Fruit fly (Drosophila melanogaster) Kc167 (cell line): Measurements from ENCODE around the gene eIF3i.

Experiments
- Myc ChIP-seq: fragments of >200 bp; optimal IDR thresholded peaks from 2 replicates; lab custom pipeline; 2017; ENCODE audit warnings: missing external identifiers
- Sin3A ChIP-seq: fragments of >200 bp; optimal IDR thresholded peaks from 2 replicates; lab custom pipeline; 2018; ENCODE audit warnings: missing external identifiers
- h ChIP-seq: fragments of >200 bp; optimal IDR thresholded peaks from 3 replicates; lab custom pipeline; 2018; ENCODE audit warnings: missing external identifiers
- insv ChIP-seq: fragments of >200 bp; optimal IDR thresholded peaks from 3 replicates; lab custom pipeline; 2018; ENCODE audit warnings: missing external identifiers
- ttk ChIP-seq: sonication (Bioruptor generic); optimal IDR thresholded peaks from 2 replicates; lab custom pipeline; 2017; ENCODE audit warnings: missing external identifiers

DNA sequence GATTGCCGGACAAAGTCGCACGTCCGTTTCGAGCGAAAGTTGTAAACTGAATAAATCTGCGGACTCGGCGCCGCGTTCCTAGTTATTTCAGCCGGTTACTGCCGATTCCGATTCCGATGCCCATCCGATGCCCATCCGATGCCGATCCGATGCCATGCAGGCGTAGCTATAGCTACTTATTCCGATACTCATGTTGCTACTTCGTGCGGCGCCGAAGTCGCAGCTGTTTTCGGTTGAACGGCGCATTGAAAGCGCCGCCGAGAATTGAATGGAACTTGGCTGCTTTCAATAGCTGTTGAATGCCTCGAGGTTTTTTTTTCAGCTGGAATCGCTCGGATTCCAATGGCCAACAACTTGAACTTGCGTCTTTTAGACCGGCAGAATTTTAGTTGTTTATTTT lies 39.2 kb downstream of the eIF3i start:
- TF ChIP-seq Myc (lab: Kevin White, UChicago): no peak
- TF ChIP-seq ttk: no peak
- TF ChIP-seq h (lab: Kevin White, UChicago): no peak
- no peak for TF ChIP-seq insv (lab: Kevin White, UChicago)
- TF ChIP-seq Sin3A: no peak
